Worm (Caenorhabditis elegans) whole organism, mixed stage, embryonic: ENCODE data around the gene F26A1.3.

ENCODE experiments used
- ceh-43 ChIP-seq: fragments of 200-800 bp; sonication (Bioruptor generic); optimal IDR thresholded peaks from 2 replicates; lab custom pipeline; 2018; ENCODE audit warnings: mild to moderate bottlenecking, missing genetic modification characterization, moderate library complexity, missing compliant biosample characterization
- lin-13 ChIP-seq: fragments of 150-350 bp; optimal IDR thresholded peaks from 2 replicates; lab custom pipeline; 2014; ENCODE audit warnings: missing biosample characterization, missing genetic modification characterization

- TF ChIP-seq lin-13 (tag; lab: Kevin White, UChicago) (no peak), ceh-43 (no peak)
These were observed 40.1 kb downstream of the F26A1.3 start, which contains the start of gene C35D10.17 for ce11 chrIII:4866762-4867161.
